Fruit fly (Drosophila melanogaster) whole organism, wandering third instar larva: ENCODE measurements around the gene CG4004.

ENCODE experiments used
- Abd-B ChIP-seq: fragments of >200 bp; optimal IDR thresholded peaks from 2 replicates; lab custom pipeline; 2017; ENCODE audit warnings: missing biosample characterization, missing genetic modification characterization
- CG9705 ChIP-seq: fragments of 200-800 bp; sonication (Bioruptor generic); optimal IDR thresholded peaks from 2 replicates; lab custom pipeline; 2018; ENCODE audit warnings: missing biosample characterization, mild to moderate bottlenecking, missing genetic modification characterization
- Dfd ChIP-seq: fragments of >200 bp; optimal IDR thresholded peaks from 2 replicates; lab custom pipeline; 2017; ENCODE audit warnings: missing biosample characterization, missing genetic modification characterization
- ey ChIP-seq: fragments of 200-800 bp; sonication (Bioruptor generic); optimal IDR thresholded peaks from 2 replicates; lab custom pipeline; 2016; ENCODE audit warnings: missing biosample characterization, missing genetic modification characterization
- tai ChIP-seq: sonication (Bioruptor generic); optimal IDR thresholded peaks from 2 replicates; lab custom pipeline; 2016; ENCODE audit warnings: missing biosample characterization, missing genetic modification characterization

DNA sequence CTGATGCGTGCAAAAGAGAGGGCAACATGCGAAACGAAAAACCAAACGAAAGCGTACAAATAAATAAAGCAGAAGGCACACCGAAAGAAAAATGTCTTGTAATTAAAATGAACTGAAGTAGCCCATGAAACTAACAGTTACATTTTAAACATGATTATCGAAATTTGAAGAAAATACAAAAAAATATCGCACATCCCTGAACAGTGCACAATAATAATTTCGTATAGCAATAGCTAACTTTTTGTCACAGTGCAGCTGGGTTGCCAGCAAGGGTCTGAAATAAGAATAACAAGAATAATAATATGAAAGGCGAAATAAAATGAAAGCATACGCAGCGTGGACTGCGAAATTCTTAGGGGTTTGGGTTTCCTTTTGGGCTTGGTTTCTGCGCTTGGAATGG is 8.2 kb downstream of the CG4004 start:
- TF ChIP-seq Dfd (GFP tag; lab: Kevin White, UChicago), result peak; percentile 71
- TF ChIP-seq Abd-B, result no peak
- TF ChIP-seq CG9705, result peak; percentile 98
- peak; percentile 100 for TF ChIP-seq ey (GFP tag; lab: Kevin White, UChicago)
- TF ChIP-seq tai, result peak; percentile 99
